Fruit fly (Drosophila melanogaster) whole organism, embryonic: ENCODE data around the gene CG7985.

Experiments used
- Aef1 ChIP-seq: fragments of 200-800 bp; sonication (Bioruptor generic); IDR thresholded peaks from 3 replicates; pipeline ENCODE4 v1.3.6; 2022; ENCODE audit warnings: missing biosample characterization, missing genetic modification characterization
- CG12155 ChIP-seq: fragments of 200-800 bp; sonication (Bioruptor generic); optimal IDR thresholded peaks from 3 replicates; lab custom pipeline; 2016; ENCODE audit warnings: missing biosample characterization, missing genetic modification characterization
- CG13287 ChIP-seq: fragments of 200-800 bp; sonication (Bioruptor generic); IDR thresholded peaks from 2 replicates; pipeline ENCODE4 v1.3.6; 2022; ENCODE audit warnings: missing biosample characterization, missing genetic modification characterization; ENCODE audit not compliant: partially characterized antibody
- CG13296 ChIP-seq: fragments of 200-800 bp; sonication (Bioruptor generic); optimal IDR thresholded peaks from 3 replicates; lab custom pipeline; 2018; ENCODE audit warnings: missing biosample characterization, mild to moderate bottlenecking, missing genetic modification characterization
- CG15601 ChIP-seq: fragments of 200-800 bp; sonication (Bioruptor generic); optimal IDR thresholded peaks from 3 replicates; lab custom pipeline; 2019; ENCODE audit warnings: missing biosample characterization, mild to moderate bottlenecking, missing genetic modification characterization, moderate library complexity
- CG1602 ChIP-seq: fragments of 200-800 bp; sonication (Bioruptor generic); optimal IDR thresholded peaks from 3 replicates; lab custom pipeline; 2016; ENCODE audit warnings: missing biosample characterization, missing genetic modification characterization
- CG18764 ChIP-seq: fragments of 200-800 bp; sonication (Bioruptor generic); optimal IDR thresholded peaks from 3 replicates; lab custom pipeline; 2016; ENCODE audit warnings: missing biosample characterization, missing genetic modification characterization
- CG2889 ChIP-seq: fragments of 200-800 bp; sonication (Bioruptor generic); IDR thresholded peaks from 3 replicates; pipeline ENCODE4 v1.3.6; 2022; ENCODE audit warnings: missing biosample characterization, missing genetic modification characterization
- CG31224 ChIP-seq: fragments of 200-800 bp; sonication (Bioruptor generic); IDR thresholded peaks from 2 replicates; pipeline ENCODE4 v1.3.6; 2022; ENCODE audit warnings: missing biosample characterization, missing genetic modification characterization
- CG3163 ChIP-seq: fragments of 200-800 bp; sonication (Bioruptor generic); optimal IDR thresholded peaks from 3 replicates; lab custom pipeline; 2016; ENCODE audit warnings: missing biosample characterization, missing genetic modification characterization
- CG33557 ChIP-seq: fragments of 200-800 bp; sonication (Bioruptor generic); optimal IDR thresholded peaks from 2 replicates; lab custom pipeline; 2019; ENCODE audit warnings: missing biosample characterization, mild to moderate bottlenecking, missing genetic modification characterization, moderate library complexity
- CG3726 ChIP-seq: fragments of 200-800 bp; sonication (Bioruptor generic); IDR thresholded peaks from 3 replicates; pipeline ENCODE4, ENCODE4 v1.3.6; 2022; ENCODE audit warnings: missing biosample characterization, missing genetic modification characterization
- CG4360 ChIP-seq: fragments of 200-800 bp; sonication (Bioruptor generic); IDR thresholded peaks from 2 replicates; pipeline ENCODE4 v1.3.6; 2022; ENCODE audit warnings: missing biosample characterization, missing genetic modification characterization
- CG7987 ChIP-seq: fragments of 200-800 bp; sonication (Bioruptor generic); optimal IDR thresholded peaks from 2 replicates; lab custom pipeline; 2018; ENCODE audit warnings: missing biosample characterization, mild to moderate bottlenecking, missing genetic modification characterization, moderate library complexity
- CG8924 ChIP-seq: fragments of 200-800 bp; optimal IDR thresholded peaks from 3 replicates; lab custom pipeline; 2019; ENCODE audit warnings: missing biosample characterization, mild to moderate bottlenecking, missing genetic modification characterization, moderate library complexity
- Chrac-16 ChIP-seq: fragments of 200-800 bp; sonication (Bioruptor generic); optimal IDR thresholded peaks from 3 replicates; lab custom pipeline; 2016; ENCODE audit warnings: missing biosample characterization, missing genetic modification characterization
- Dref ChIP-seq: fragments of 200-800 bp; sonication (Bioruptor generic); IDR thresholded peaks from 2 replicates; pipeline ENCODE4 v1.3.6; 2022; ENCODE audit warnings: missing biosample characterization, missing genetic modification characterization
- Eip74EF ChIP-seq, 2 experiments: fragments of 200-800 bp in 1 of 2; fragments of >200 bp in 1 of 2; sonication (Bioruptor generic) in 1 of 2; optimal IDR thresholded peaks; 2 replicates each; lab custom pipeline; 2017 to 2019; ENCODE audit warnings: missing biosample characterization in 2 of 2, missing genetic modification characterization in 2 of 2, mild to moderate bottlenecking in 1 of 2, moderate library complexity in 1 of 2
- Fer3 ChIP-seq: fragments of 200-800 bp; sonication (Bioruptor generic); optimal IDR thresholded peaks from 2 replicates; lab custom pipeline; 2018; ENCODE audit warnings: missing biosample characterization, mild to moderate bottlenecking, missing genetic modification characterization, moderate library complexity
- H2.0 ChIP-seq: fragments of 200-800 bp; sonication (Bioruptor generic); IDR thresholded peaks from 2 replicates; pipeline ENCODE4 v1.3.6; 2022; ENCODE audit warnings: missing biosample characterization, missing genetic modification characterization
- HLH3B ChIP-seq: fragments of 200-800 bp; sonication (Bioruptor generic); IDR thresholded peaks from 2 replicates; pipeline ENCODE4 v1.3.6; 2022; ENCODE audit warnings: missing biosample characterization, missing genetic modification characterization
- HLHmδ ChIP-seq: fragments of 200-800 bp; sonication (Bioruptor generic); optimal IDR thresholded peaks from 2 replicates; lab custom pipeline; 2018; ENCODE audit warnings: missing biosample characterization, mild to moderate bottlenecking, missing genetic modification characterization, moderate library complexity
- Kr ChIP-seq: fragments of 200-800 bp; sonication (Bioruptor generic); optimal IDR thresholded peaks from 2 replicates; lab custom pipeline; 2017; ENCODE audit warnings: missing biosample characterization, mild to moderate bottlenecking, missing genetic modification characterization
- Lhr ChIP-seq: fragments of 200-800 bp; sonication (Bioruptor generic); optimal IDR thresholded peaks from 3 replicates; lab custom pipeline; 2017; ENCODE audit warnings: mild to moderate bottlenecking, missing biosample characterization, missing genetic modification reagents, missing genetic modification characterization
- Mrtf ChIP-seq: fragments of 200-800 bp; sonication (Bioruptor generic); IDR thresholded peaks from 3 replicates; pipeline ENCODE4 v1.3.6; 2022; ENCODE audit warnings: missing biosample characterization, missing genetic modification characterization
- NC2β ChIP-seq: fragments of 200-800 bp; sonication (Bioruptor generic); optimal IDR thresholded peaks from 2 replicates; lab custom pipeline; 2016; ENCODE audit warnings: missing biosample characterization, missing genetic modification characterization
- Pdp1 ChIP-seq, 2 experiments: fragments of 200-800 bp; sonication (Bioruptor generic); optimal IDR thresholded peaks; 3 replicates each; lab custom pipeline; 2016; ENCODE audit warnings: missing biosample characterization in 2 of 2, missing genetic modification characterization in 2 of 2, mild to moderate bottlenecking in 1 of 2, moderate library complexity in 1 of 2
- Six4 ChIP-seq: fragments of 200-800 bp; sonication (Bioruptor generic); optimal IDR thresholded peaks from 2 replicates; lab custom pipeline; 2016; ENCODE audit warnings: missing biosample characterization, missing genetic modification characterization
- Stat92E ChIP-seq, 3 experiments: fragments of >200 bp in 2 of 3; fragments of 200-800 bp in 1 of 3; sonication (Bioruptor generic) in 1 of 3; optimal IDR thresholded peaks; 2 replicates each; lab custom pipeline; 2017 to 2019; ENCODE audit warnings: missing biosample characterization in 3 of 3, missing genetic modification characterization in 3 of 3, mild to moderate bottlenecking in 1 of 3, moderate library complexity in 1 of 3
- al ChIP-seq: fragments of 200-800 bp; sonication (Bioruptor generic); IDR thresholded peaks from 2 replicates; pipeline ENCODE4 v1.3.6; 2022; ENCODE audit warnings: missing biosample characterization, missing genetic modification characterization
- bowl ChIP-seq: fragments of 200-800 bp; sonication (Bioruptor generic); IDR thresholded peaks from 2 replicates; pipeline ENCODE4 v1.3.6; 2022; ENCODE audit warnings: missing biosample characterization, missing genetic modification characterization
- btn ChIP-seq: fragments of 200-800 bp; sonication (Bioruptor generic); optimal IDR thresholded peaks from 2 replicates; lab custom pipeline; 2016; ENCODE audit warnings: missing biosample characterization, missing genetic modification characterization
- chn ChIP-seq: fragments of 200-800 bp; sonication (Bioruptor generic); optimal IDR thresholded peaks from 2 replicates; lab custom pipeline; 2016; ENCODE audit warnings: missing biosample characterization, missing genetic modification characterization
- dan ChIP-seq: fragments of 200-800 bp; sonication (Bioruptor generic); IDR thresholded peaks from 2 replicates; pipeline ENCODE4 v1.3.6; 2022; ENCODE audit warnings: missing biosample characterization, missing genetic modification characterization
- fd3F ChIP-seq: fragments of 200-800 bp; sonication (Bioruptor generic); optimal IDR thresholded peaks from 2 replicates; lab custom pipeline; 2018; ENCODE audit warnings: missing biosample characterization, mild to moderate bottlenecking, missing genetic modification characterization, moderate library complexity
- gcm ChIP-seq: fragments of 200-800 bp; sonication (Bioruptor generic); optimal IDR thresholded peaks from 2 replicates; lab custom pipeline; 2019; ENCODE audit warnings: missing biosample characterization, mild to moderate bottlenecking, missing genetic modification characterization, moderate library complexity
- grau ChIP-seq: fragments of 200-800 bp; optimal IDR thresholded peaks from 3 replicates; lab custom pipeline; 2019; ENCODE audit warnings: missing biosample characterization, mild to moderate bottlenecking, missing genetic modification characterization, moderate library complexity
- kay ChIP-seq: fragments of 200-800 bp; sonication (Bioruptor generic); optimal IDR thresholded peaks from 2 replicates; lab custom pipeline; 2016; ENCODE audit warnings: missing biosample characterization, missing genetic modification characterization
- lbe ChIP-seq: fragments of 200-800 bp; sonication (Bioruptor generic); optimal IDR thresholded peaks from 2 replicates; lab custom pipeline; 2016; ENCODE audit warnings: missing biosample characterization, mild to moderate bottlenecking, missing genetic modification characterization
- onecut ChIP-seq: fragments of 200-800 bp; sonication (Bioruptor generic); IDR thresholded peaks from 2 replicates; pipeline ENCODE4 v1.3.6; 2022; ENCODE audit warnings: missing biosample characterization, missing genetic modification characterization
- pan ChIP-seq, 4 experiments: fragments of >200 bp in 3 of 4; fragments of 200-800 bp in 1 of 4; sonication (Bioruptor generic) in 1 of 4; optimal IDR thresholded peaks in 3 of 4; IDR thresholded peaks in 1 of 4; 2 replicates each; pipeline versions ENCODE4 v1.3.6 to Lab custom; 2017 to 2022; ENCODE audit warnings: missing biosample characterization in 2 of 4, missing genetic modification characterization in 2 of 4, mixed read lengths in 1 of 4
- prd ChIP-seq, 3 experiments: fragments of >200 bp in 2 of 3; fragments of 200-800 bp in 1 of 3; sonication (Bioruptor generic) in 1 of 3; optimal IDR thresholded peaks in 2 of 3; IDR thresholded peaks in 1 of 3; 2 replicates in 2 of 3; 3 replicates in 1 of 3; pipeline versions ENCODE4 v1.3.6 to Lab custom; 2017 to 2022; ENCODE audit warnings: missing biosample characterization in 1 of 3, missing genetic modification characterization in 1 of 3
- ro ChIP-seq: fragments of 200-800 bp; sonication (Bioruptor generic); IDR thresholded peaks from 2 replicates; pipeline ENCODE4 v1.3.6; 2022; ENCODE audit warnings: missing biosample characterization, missing genetic modification characterization
- seq ChIP-seq: fragments of 200-800 bp; sonication (Bioruptor generic); IDR thresholded peaks from 2 replicates; pipeline ENCODE4 v1.3.6; 2022; ENCODE audit warnings: missing biosample characterization, missing genetic modification characterization
- shn ChIP-seq: fragments of 200-800 bp; sonication (Bioruptor generic); optimal IDR thresholded peaks from 3 replicates; lab custom pipeline; 2016; ENCODE audit warnings: missing biosample characterization, missing genetic modification characterization
- sqz ChIP-seq: fragments of 200-800 bp; sonication (Bioruptor generic); optimal IDR thresholded peaks from 3 replicates; lab custom pipeline; 2018; ENCODE audit warnings: missing biosample characterization, mild to moderate bottlenecking, missing genetic modification characterization
- tap ChIP-seq: fragments of 200-800 bp; optimal IDR thresholded peaks from 3 replicates; lab custom pipeline; 2019; ENCODE audit warnings: missing biosample characterization, mild to moderate bottlenecking, missing genetic modification characterization, moderate library complexity

The CG7985 gene

dm6 chr3R:18242089-18242955 is 42.7 kb downstream of the CG7985 start, which contains the start of the genes CG7156 and 14-3-3epsilon (continued):
- TF ChIP-seq CG3726 (GFP tag; lab: Robert Waterston, UW) (no peak), H2.0 (GFP tag; lab: Robert Waterston, UW) (0 out of 2 replicates have a peak, but pooled peaks have one; percentile 24), CG3163 (GFP tag; lab: Kevin White, UChicago) (peak; percentile 1), CG8924 (tag; lab: Kevin White, UChicago) (peak; percentile 30), grau (tag; lab: Kevin White, UChicago) (peak; percentile 45), dan (GFP tag; lab: Robert Waterston, UW) (no peak), Stat92E (GFP tag; optimal IDR thresholded peaks at IDR 0.05; lab: Kevin White, UChicago) (peak in 1 of 3 experiments; percentile 63), btn (GFP tag; lab: Kevin White, UChicago) (no peak), CG1602 (GFP tag; lab: Kevin White, UChicago) (peak; percentile 30), CG31224 (GFP tag; lab: Robert Waterston, UW) (no peak), Kr (no peak), CG18764 (GFP tag; lab: Kevin White, UChicago) (peak; percentile 37), Eip74EF (GFP tag; optimal IDR thresholded peaks at IDR 0.05; lab: Kevin White, UChicago) (peak in 1 of 2 experiments; percentile 22), CG7987 (peak; percentile 17), Chrac-16 (GFP tag; lab: Kevin White, UChicago) (peak; percentile 49), Lhr (GFP tag; lab: Kevin White, UChicago) (peak; percentile 92), onecut (GFP tag; lab: Robert Waterston, UW) (peak; percentile 25; the same call in 1 of the 2 replicates), chn (GFP tag; lab: Kevin White, UChicago) (peak; percentile 5), CG12155 (peak; percentile 57), bowl (no peak), prd (optimal IDR thresholded peaks at IDR 0.05; lab: Kevin White, UChicago) (no peak), prd (GFP tag; IDR thresholded peaks at IDR 0.05; lab: Robert Waterston, UW) (peak; percentile 50; the same call in 1 of the 3 replicates), Mrtf (no peak), CG13296 (GFP tag; lab: Kevin White, UChicago) (peak; percentile 39), Dref (GFP tag; lab: Robert Waterston, UW) (peak; percentile 61), shn (GFP tag; lab: Kevin White, UChicago) (no peak), Aef1 (GFP tag; lab: Robert Waterston, UW) (no peak), pan (optimal IDR thresholded peaks at IDR 0.05; lab: Kevin White, UChicago) (no peak), pan (GFP tag; optimal IDR thresholded peaks at IDR 0.05 in 1 of 2, IDR thresholded peaks at IDR 0.05 in 1 of 2) (peak in 1 of 2 experiments; percentile 59), al (GFP tag; lab: Robert Waterston, UW) (no peak), CG4360 (GFP tag; lab: Robert Waterston, UW) (0 out of 2 replicates have a peak, but pooled peaks have one; percentile 24), lbe (GFP tag; lab: Kevin White, UChicago) (no peak), fd3F (GFP tag; lab: Kevin White, UChicago) (peak; percentile 41), CG2889 (GFP tag; lab: Robert Waterston, UW) (no peak), CG15601 (tag; lab: Kevin White, UChicago) (peak; percentile 71), Fer3 (tag; lab: Kevin White, UChicago) (peak; percentile 51), CG13287 (GFP tag; lab: Robert Waterston, UW) (peak; percentile 59), NC2β (GFP tag; lab: Kevin White, UChicago) (no peak), kay (peak; percentile 8), tap (peak; percentile 16), gcm (peak; percentile 69), sqz (GFP tag; lab: Kevin White, UChicago) (peak; percentile 77), Six4 (GFP tag; lab: Kevin White, UChicago) (no peak), ro (GFP tag; lab: Robert Waterston, UW) (no peak), HLH3B (GFP tag; lab: Robert Waterston, UW) (no peak), seq (GFP tag; lab: Robert Waterston, UW) (peak; percentile 36; the same call in 1 of the 2 replicates), Pdp1 (GFP tag; optimal IDR thresholded peaks at IDR 0.05; lab: Kevin White, UChicago) (peak in 1 of 2 experiments; percentile 64), HLHmδ (GFP tag; lab: Kevin White, UChicago) (peak; percentile 44), CG33557 (GFP tag; lab: Kevin White, UChicago) (peak; percentile 6)
